Fruit fly (Drosophila melanogaster): ENCODE results near the gene srp.

srp gene

DNA sequence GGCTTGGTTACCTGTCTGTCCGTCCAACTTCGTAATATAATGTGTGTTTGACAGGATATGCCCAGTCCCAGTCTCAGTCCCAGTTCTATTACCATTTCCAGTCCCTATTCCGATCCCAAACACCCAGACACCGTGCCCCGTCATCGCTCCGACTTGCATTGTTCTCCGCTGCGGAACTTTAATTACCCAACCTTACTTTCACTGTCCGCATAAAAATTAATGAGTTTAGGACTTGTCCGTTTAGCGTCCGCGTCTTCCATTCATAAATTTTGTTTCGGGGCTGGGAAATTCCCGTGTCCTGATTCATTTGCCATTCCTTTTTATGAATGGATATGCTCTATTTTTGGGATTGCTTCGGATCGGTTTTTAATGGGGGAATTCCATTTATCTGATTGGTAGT lies 2.4 kb downstream of the srp start:
- no peak for TF ChIP-seq CG17801 (GFP tag; optimal IDR thresholded peaks at IDR 0.05; ENCODE audit: partially characterized antibody)

DNA sequence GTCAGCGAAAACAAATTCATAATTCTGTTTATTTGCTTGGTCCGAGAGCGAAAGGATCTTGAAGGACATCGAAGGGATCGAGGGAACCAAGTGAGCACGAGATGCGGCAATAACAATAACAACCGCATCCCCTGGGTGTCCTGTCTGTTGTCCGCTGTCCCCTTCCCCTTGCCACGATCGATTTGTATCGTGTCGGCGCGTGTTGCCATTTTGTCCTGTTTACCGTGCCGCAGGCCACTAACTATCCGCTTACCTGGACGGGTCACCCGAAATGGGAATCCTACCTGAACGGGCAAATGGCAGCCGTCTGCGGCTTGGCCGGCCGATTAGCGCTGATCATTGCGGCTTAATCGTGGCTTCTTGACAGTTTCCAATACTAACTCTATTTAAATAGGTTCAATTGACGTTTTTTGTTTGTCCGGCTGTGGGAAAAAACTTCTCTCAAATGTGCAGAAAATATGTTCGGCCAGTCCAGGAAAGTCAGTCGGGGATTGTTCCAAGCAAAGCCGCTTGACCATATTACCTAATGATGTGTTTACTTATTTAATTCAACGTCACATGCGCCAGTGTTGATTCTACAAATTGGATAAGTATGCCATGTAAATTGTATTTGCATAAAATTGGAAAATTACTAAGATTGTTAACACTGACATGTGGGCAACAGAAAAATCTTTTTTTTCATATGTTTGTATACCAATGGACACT lies 3.4 kb downstream of the srp start:
- TF ChIP-seq CG17801 (GFP tag; optimal IDR thresholded peaks at IDR 0.05; ENCODE audit: partially characterized antibody): no peak

DNA sequence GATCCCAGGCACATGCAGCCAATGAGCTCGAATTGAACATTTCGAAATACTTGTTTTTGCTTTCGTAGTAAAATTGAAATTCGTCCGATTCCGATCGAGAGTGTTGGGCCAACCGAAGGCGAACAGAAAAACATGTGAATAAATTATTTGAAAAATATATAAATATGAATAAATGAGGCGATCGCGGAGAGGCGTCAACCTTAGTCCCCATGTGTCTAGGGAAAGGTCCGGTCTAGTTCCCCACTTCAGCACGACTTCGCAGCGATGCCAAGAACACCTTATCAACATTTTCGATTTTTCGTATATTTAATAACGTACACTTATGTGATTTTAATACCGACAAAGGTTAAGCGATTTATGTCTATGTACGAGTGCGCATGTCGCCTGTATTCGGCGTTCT lies 5.6 kb downstream of the srp start:
- TF ChIP-seq CG17801 (GFP tag; optimal IDR thresholded peaks at IDR 0.05; ENCODE audit: partially characterized antibody): no peak

DNA sequence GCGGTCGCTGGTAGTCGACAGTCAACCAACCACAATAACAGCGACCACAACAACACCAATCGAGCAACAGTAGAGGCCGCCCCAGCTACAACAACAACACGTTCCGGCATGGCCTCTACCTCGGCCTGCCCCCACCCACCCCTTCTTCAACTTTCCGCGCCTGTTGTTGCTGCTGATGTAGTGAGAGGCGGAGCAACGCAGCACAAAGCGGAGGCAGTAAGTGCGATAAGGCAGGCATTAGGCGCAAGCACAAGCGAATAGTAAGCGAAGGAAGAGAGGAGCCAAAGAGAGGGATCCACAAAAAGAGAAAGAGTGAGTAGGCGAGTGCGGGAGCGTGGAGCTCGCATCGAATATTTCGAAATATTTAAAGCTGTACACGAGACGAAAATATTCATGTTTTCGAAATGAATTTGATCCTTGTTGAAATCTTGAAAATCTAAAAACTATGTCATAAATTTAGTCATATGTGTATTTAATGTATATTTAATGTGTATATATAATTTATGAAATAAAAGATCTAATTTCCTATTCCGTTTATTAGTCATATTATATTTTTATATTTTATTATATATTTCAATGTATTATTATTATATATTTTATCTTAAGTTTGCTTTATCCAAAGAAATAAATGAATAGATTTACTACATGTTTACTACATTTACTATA lies 7.3 kb downstream of the srp start:
- peak; percentile 18 for TF ChIP-seq CG17801 (GFP tag; optimal IDR thresholded peaks at IDR 0.05; ENCODE audit: partially characterized antibody)

DNA sequence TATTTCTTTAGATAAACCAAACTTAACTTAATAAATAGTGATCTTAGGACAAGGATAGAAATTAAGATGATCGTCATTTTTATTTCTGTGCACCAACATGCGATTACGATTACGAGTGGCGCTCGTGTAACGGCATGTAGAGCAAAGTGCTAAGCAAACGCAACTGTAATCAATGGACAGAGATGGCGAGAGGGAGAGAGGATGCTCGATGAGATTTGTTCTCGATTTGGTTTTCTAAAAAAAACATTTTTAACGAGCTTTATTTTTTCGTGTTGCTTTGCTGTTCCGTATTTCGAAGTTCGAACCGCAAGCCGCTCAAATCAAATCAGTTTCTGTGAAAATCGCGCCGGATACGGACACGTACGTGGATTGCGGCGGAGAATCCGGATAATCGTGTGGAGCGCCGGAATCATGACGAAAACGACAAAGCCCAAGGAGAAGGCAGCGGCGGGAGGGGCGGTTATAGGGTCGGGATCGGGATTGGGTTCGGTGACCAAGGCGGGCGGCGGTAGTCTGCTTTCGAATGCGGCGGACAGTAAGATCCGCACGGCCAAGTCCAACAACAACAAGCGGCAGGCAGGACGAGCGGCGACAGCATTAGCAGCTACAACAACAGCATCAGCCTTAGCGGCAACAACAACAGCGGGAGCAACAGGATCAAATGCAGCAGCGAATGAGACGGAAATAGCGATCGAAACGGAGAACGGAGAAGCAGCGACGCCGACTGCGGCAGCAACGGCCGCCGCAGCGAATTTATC lies 8.0 kb downstream of the srp start:
- TF ChIP-seq CG17801 (GFP tag; optimal IDR thresholded peaks at IDR 0.05; ENCODE audit: partially characterized antibody): no peak

DNA sequence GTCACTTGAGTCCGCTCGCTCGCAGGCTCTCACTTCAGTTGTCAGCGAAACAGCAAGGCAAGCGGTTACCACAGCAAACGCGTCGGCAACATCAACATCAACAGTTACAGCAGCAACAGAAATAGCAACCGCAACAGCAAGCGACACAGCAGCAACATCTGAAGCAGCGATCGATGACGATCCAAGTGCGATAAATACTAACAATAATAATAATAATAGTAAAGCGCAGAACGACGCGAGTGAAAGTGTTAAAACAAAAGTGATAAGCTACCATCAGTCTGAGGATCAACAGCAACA lies 8.6 kb downstream of the srp start:
- no peak for TF ChIP-seq CG17801 (GFP tag; optimal IDR thresholded peaks at IDR 0.05; ENCODE audit: partially characterized antibody)

DNA sequence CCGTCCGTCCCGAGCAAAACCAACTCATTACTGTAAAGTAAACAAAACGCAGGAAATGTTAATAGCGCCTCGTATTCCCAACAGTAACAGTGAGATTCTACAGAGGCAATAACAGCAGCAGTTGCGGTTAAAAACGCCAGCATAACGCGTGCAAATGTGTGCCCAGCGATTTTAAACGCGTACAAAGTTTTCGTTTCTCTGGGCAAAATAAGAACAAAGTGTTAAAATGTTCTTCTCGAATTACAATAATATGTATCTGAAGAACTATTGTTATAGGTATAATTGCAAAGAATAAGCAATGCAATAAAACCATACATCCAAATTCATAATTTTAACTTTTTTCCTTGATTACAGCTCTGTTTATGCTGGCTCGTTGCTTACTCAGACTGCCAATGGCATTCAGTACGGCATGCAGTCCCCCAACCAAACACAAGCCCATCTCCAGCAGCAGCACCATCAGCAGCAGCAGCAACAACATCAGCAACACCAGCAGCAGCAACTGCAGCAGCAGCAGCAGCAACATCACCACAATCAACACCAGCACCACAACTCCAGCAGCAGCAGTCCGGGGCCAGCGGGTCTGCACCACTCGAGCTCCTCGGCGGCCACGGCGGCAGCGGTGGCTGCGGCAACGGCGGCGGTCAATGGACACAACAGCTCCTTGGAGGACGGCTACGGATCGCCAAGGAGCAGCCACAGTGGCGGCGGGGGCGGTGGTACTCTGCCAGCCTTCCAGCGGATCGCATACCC lies 13.2 kb downstream of the srp start:
- TF ChIP-seq CG17801 (GFP tag; optimal IDR thresholded peaks at IDR 0.05; ENCODE audit: partially characterized antibody): no peak

DNA sequence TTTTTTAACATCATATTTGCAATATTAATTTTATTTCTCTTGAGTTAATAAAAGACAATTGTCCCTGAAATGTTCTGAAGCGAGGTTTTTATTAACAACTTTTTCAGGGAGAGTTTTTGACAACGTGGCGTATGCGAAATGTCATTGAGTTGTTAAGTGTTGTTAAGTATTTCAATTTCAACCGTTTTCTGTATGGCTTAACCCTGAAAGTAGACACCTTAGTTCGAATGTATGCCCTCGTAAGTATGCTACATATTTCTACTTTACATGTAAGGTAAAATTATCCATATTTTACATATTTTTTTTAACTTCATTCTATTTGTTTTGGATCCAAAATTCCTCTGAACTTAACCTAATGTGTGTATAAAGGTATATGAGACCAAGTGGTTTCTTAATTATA lies 18.1 kb downstream of the srp start:
- TF ChIP-seq CG17801 (GFP tag; optimal IDR thresholded peaks at IDR 0.05; ENCODE audit: partially characterized antibody): peak; percentile 59

DNA sequence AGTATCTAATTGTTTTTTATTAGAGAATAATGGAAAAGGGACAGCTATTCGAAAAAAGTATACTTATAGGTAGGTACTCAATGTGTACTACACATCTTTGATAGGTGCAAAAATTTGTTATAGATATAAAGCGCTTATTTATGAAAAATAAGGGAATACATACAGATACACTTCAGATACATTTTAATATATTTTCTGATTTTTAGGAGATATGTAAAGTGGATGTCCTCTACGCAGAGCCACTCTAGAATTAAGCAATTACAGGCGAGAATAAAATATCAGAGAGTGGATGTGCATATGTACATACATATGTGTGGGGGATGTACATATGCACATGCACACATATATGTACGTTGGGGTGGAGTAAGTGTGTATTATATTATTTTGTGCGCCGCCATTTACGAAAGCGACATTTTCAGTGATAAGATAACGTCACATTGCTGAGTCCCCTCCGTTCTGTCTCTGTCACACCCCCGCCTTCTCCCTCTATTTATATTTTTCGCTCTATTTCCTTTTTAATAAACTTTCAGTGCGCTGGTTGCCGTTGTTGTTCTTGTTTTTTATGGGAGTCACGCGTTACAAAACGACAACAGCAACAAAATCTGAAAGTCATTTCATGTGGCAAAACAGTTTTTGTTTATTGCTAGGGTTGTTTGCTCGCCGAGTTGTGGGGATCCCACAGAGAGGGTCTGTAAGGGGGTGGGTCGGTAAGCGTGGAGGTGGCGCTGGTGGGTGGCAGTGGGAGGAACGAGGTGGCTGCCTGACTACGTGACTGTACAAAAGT lies 18.9 kb downstream of the srp start:
- peak; percentile 8 for TF ChIP-seq CG17801 (GFP tag; optimal IDR thresholded peaks at IDR 0.05; ENCODE audit: partially characterized antibody)

DNA sequence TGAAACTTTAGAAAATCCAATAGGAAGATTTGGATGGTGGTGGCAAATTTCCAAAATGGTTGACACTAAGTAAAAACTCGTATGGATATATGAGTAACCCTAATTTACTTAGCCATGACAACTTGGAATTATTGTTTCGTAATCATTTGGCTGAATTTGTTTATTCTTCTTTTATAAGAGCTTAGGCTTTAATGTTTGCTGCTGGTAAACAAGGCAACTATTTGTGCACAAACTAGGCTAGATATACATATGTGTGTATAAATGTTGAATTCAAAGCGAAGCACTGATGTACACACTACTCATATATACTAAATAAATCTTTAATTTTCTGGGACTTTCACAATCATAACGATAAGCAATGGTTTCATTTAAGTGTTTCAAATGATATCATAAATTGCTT lies 20.0 kb downstream of the srp start:
- TF ChIP-seq CG17801 (GFP tag; optimal IDR thresholded peaks at IDR 0.05; ENCODE audit: partially characterized antibody): peak; percentile 18

DNA sequence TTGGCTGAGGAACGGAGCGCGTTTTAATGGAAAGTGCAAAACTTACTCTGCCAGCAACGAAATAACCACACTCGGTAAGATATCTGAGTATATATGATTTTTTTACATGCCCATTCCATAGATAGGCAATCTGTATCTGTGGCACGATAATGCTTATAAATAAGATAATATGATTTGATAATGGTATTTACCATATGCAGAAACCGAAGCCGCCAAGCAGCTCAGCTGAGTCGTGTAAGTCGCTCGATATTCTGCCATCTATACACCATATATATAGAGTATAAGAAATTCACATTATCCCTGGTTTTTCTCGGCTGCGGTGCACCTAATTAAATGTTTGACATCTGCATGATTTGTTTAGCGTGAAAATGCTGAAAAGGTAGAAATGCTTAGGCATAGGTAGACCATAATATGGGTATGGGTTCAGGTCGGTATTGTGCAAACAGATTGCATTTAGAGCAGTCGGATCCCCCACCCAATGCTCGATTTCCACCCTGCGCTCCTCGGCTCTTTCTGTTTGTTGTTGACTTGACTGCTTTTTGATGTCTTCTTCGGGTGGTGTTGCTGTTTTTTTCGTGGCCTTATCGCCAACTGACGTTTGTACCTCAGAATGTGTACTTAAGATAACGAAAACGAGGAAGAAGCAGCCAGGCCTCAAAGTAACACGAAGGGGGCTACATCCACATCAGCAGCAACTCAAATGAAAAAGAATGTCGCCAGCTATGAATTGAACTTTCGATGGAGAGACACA lies 21.0 kb downstream of the srp start:
- no peak for TF ChIP-seq CG17801 (GFP tag; optimal IDR thresholded peaks at IDR 0.05; ENCODE audit: partially characterized antibody)

DNA sequence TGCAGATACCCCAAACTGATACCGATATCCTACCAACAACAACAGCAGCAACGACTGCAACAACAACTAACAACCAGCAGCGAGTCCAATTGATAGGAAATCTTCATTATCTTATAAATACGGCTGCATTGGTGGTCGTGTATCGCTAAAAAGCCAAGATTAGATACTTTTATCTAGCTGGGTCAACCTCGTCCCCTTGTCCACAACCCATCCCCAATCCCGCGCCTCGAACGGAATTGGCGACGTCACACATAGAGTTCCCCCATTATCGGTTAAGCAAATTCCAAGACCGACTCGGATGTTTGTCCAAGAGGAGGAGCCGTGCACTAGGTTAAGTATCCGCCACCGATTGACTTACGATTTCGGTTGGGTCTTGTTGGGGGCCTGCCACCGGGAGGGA lies 22.3 kb downstream of the srp start:
- TF ChIP-seq CG17801 (GFP tag; optimal IDR thresholded peaks at IDR 0.05; ENCODE audit: partially characterized antibody): no peak

DNA sequence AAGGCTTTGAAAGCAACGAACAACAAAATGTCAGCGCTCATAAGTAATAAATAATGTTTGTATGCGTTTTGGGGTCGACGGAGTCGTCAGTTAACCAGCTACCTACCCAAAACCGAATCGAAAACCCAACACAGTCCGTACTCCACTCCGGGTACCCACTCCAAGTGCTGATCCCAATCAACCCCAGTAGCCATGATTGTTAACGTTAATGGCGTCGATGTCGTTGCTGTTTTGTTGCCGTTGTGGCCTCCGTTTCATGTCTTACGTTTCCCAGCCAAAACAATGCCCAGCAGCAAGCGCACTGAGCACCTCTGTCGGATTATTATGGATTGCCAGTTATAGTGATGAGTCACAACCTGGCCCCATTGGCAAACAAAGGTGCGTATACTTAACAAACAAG lies 23.1 kb downstream of the srp start, which contains the start of gene GATAe:
GATAe (plus strand) TSS at position 76 of the 400 bp plus-strand sequence.
- TF ChIP-seq CG17801 (GFP tag; optimal IDR thresholded peaks at IDR 0.05; ENCODE audit: partially characterized antibody): no peak

DNA sequence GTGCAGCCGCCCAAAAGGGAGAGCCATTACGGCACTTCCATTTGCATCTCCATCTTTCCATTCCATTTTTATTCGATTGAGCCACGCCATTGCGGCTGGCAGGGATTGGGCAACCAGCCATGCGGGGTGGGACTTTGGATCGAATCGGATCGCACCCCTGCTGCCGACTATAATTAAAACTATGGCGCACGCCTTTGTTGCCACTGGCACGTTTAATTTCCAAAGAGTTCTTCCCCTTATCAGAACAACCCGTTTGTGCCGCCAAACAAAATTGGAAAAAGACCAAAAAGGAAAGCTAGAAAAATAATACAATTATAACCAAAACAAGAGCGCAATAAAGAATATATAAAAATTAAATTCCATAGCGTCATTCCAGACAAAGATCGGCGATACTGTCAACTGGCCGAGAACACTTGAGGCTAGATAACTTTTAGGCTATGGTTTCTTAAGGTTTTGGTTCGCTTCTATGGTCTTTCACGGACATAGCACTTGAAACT lies 24.1 kb downstream of the srp start:
- TF ChIP-seq CG17801 (GFP tag; optimal IDR thresholded peaks at IDR 0.05; ENCODE audit: partially characterized antibody): no peak
